Worm (Caenorhabditis elegans): Measurements from ENCODE around the gene fkb-1.

The fkb-1 gene

ce11 chrIV:11078482-11078881 lies 42.1 kb downstream of the fkb-1 start, which contains the start of gene Y5F2A.4:
Gene Y5F2A.4 (minus strand): TSS chrIV:11078582.
- TF ChIP-seq pqm-1 (tag; optimal IDR thresholded peaks at IDR 0.05), result no peak
- TF ChIP-seq ceh-18 (tag; optimal IDR thresholded peaks at IDR 0.05), result no peak

- TF ChIP-seq ama-1 (optimal IDR thresholded peaks at IDR 0.05), result peak; percentile 26
- TF ChIP-seq ceh-22 (tag; optimal IDR thresholded peaks at IDR 0.05), result no peak
Measured at ce11 chrIV:11080823-11081285, 44.5 kb downstream of the fkb-1 start, which contains the start of gene atg-7. Gene atg-7 (minus strand): TSS chrIV:11081055.

- TF ChIP-seq zip-5 (tag; optimal IDR thresholded peaks at IDR 0.05) (no peak), hlh-15 (tag; optimal IDR thresholded peaks at IDR 0.05) (no peak), hlh-13 (GFP tag; optimal IDR thresholded peaks at IDR 0.05) (no peak), mec-3 (tag; optimal IDR thresholded peaks at IDR 0.05; ENCODE audit: borderline replicate concordance) (no peak), C08G9.2 (tag; optimal IDR thresholded peaks at IDR 0.05) (no peak), npax-4 (tag; optimal IDR thresholded peaks at IDR 0.05) (no peak), dve-1 (tag; optimal IDR thresholded peaks at IDR 0.05) (no peak), K02D7.2 (tag; optimal IDR thresholded peaks at IDR 0.05) (no peak), pax-1 (tag; optimal IDR thresholded peaks at IDR 0.05) (no peak), pag-3 (tag; optimal IDR thresholded peaks at IDR 0.05; ENCODE audit: borderline replicate concordance) (no peak)
Measured at ce11 chrIV:11082153-11082552, 45.8 kb downstream of the fkb-1 start, which contains the start of gene let-70. Gene let-70 (minus strand): TSS chrIV:11082253.

- no peak for TF ChIP-seq ama-1 (optimal IDR thresholded peaks at IDR 0.05)
- TF ChIP-seq ttx-3 (tag; optimal IDR thresholded peaks at IDR 0.05), result no peak
- TF ChIP-seq odd-2 (tag; optimal IDR thresholded peaks at IDR 0.05), result no peak
- TF ChIP-seq nfya-1 (tag; optimal IDR thresholded peaks at IDR 0.05), result peak; percentile 97
- TF ChIP-seq nhr-232 (tag; optimal IDR thresholded peaks at IDR 0.05), result no peak
- TF ChIP-seq ceh-19 (GFP tag; optimal IDR thresholded peaks at IDR 0.05), result peak; percentile 64
- TF ChIP-seq C38D4.7 (GFP tag; optimal IDR thresholded peaks at IDR 0.05), result no peak
- TF ChIP-seq sdc-2 (tag; optimal IDR thresholded peaks at IDR 0.05), result peak; percentile 43
- peak; percentile 97 for TF ChIP-seq hlh-30 (tag; optimal IDR thresholded peaks at IDR 0.05; ENCODE audit: insufficient read depth)
- no peak for TF ChIP-seq npax-4 (tag; optimal IDR thresholded peaks at IDR 0.05)
- TF ChIP-seq ceh-14 (tag; optimal IDR thresholded peaks at IDR 0.05), result peak; percentile 82
- TF ChIP-seq K09A11.1 (tag; optimal IDR thresholded peaks at IDR 0.05; ENCODE audit: insufficient read depth), result no peak
- TF ChIP-seq dmd-4 (tag; optimal IDR thresholded peaks at IDR 0.05; ENCODE audit: borderline replicate concordance), result no peak
- TF ChIP-seq ceh-9 (tag; optimal IDR thresholded peaks at IDR 0.05), result no peak
- no peak for TF ChIP-seq lin-11 (tag; optimal IDR thresholded peaks at IDR 0.05)
- no peak for TF ChIP-seq unc-3 (GFP tag; conservative IDR thresholded peaks at IDR 0.05)
- peak; percentile 40 for TF ChIP-seq unc-3 (tag; optimal IDR thresholded peaks at IDR 0.05)
- no peak for TF ChIP-seq che-1 (tag; optimal IDR thresholded peaks at IDR 0.05)
- TF ChIP-seq unc-42 (tag; optimal IDR thresholded peaks at IDR 0.05), result peak; percentile 96
- TF ChIP-seq ceh-18 (tag; optimal IDR thresholded peaks at IDR 0.05), result peak; percentile 94
- TF ChIP-seq K02D7.2 (tag; optimal IDR thresholded peaks at IDR 0.05), result no peak
- no peak for TF ChIP-seq sox-2 (GFP tag; IDR thresholded peaks at IDR 0.05)
- TF ChIP-seq fkh-10 (GFP tag; optimal IDR thresholded peaks at IDR 0.05), result no peak
- TF ChIP-seq gmeb-2 (tag; optimal IDR thresholded peaks at IDR 0.05), result no peak
- TF ChIP-seq F13H6.1 (tag; optimal IDR thresholded peaks at IDR 0.05), result peak; percentile 42
- TF ChIP-seq ceh-30 (tag; optimal IDR thresholded peaks at IDR 0.05), result peak; percentile 79
- no peak for TF ChIP-seq elt-4 (tag; optimal IDR thresholded peaks at IDR 0.05)
- peak; percentile 56 for TF ChIP-seq lim-6 (tag; optimal IDR thresholded peaks at IDR 0.05)
- no peak for TF ChIP-seq ahr-1 (tag; optimal IDR thresholded peaks at IDR 0.05)
- TF ChIP-seq T23F11.4 (GFP tag; optimal IDR thresholded peaks at IDR 0.05), result no peak
- TF ChIP-seq eyg-1 (tag; optimal IDR thresholded peaks at IDR 0.05), result peak; percentile 27
- TF ChIP-seq fkh-6 (tag; optimal IDR thresholded peaks at IDR 0.05), result peak; percentile 24
- TF ChIP-seq rnt-1 (tag; optimal IDR thresholded peaks at IDR 0.05), result peak; percentile 84
- no peak for TF ChIP-seq pax-1 (tag; optimal IDR thresholded peaks at IDR 0.05)
- TF ChIP-seq ceh-24 (tag; optimal IDR thresholded peaks at IDR 0.05), result no peak
- TF ChIP-seq pros-1 (tag; optimal IDR thresholded peaks at IDR 0.05), result peak; percentile 93
- TF ChIP-seq tbx-2 (tag; optimal IDR thresholded peaks at IDR 0.05), result peak; percentile 94
- no peak for TF ChIP-seq ceh-45 (GFP tag; IDR thresholded peaks at IDR 0.05)
Measured at ce11 chrIV:11082789-11083235, 46.4 kb downstream of the fkb-1 start.

Measured in whole organism, late embryonic.